Worm (Caenorhabditis elegans): Measurements from ENCODE around the gene R04A9.3.
A peak's percentile ranks its signal among the peaks of the same experiment; 100 is the strongest.

R04A9.3 gene

DNA sequence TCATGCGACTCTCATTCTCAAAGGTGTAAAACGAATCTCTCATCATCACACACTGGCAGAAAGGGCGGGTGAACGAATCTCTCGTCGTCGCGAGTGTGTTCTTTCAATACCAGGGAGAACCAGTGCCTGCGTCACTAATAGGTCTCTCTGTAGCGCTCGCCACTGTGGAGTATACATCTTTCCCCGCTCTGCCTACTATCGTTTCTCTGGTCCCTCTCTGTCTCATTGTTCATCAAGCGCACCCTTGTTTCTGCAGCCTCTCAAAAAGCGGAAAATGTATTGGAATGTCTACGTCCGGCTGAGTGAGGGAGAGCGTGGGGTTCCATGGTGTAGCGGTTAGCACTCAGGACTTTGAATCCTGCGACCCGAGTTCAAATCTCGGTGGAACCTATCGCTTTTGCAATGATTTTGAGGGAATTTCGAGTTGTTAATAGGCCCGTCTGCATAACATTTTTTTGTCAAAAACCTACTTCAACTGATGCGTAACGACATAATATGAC is 29.7 kb upstream of the R04A9.3 start (continued):
- TF ChIP-seq F52B5.7 (tag; optimal IDR thresholded peaks at IDR 0.05) (peak; percentile 33), fkh-3 (tag; optimal IDR thresholded peaks at IDR 0.05) (peak; percentile 78), dpff-1 (tag; optimal IDR thresholded peaks at IDR 0.05) (no peak), hmg-20 (GFP tag; IDR thresholded peaks at IDR 0.05) (peak; percentile 47; the same call in 1 of the 2 replicates), nhr-80 (tag; optimal IDR thresholded peaks at IDR 0.05) (peak; percentile 84), ekl-4 (GFP tag; IDR thresholded peaks at IDR 0.05) (peak; percentile 50; the same call in 1 of the 2 replicates), lin-40 (tag; optimal IDR thresholded peaks at IDR 0.05) (peak; percentile 98), aptf-3 (GFP tag; IDR thresholded peaks at IDR 0.05) (peak; percentile 92; the same call in 1 of the 2 replicates), mxl-1 (tag; optimal IDR thresholded peaks at IDR 0.05) (peak; percentile 89), D2030.7 (GFP tag; IDR thresholded peaks at IDR 0.05) (peak; percentile 70), ztf-22 (GFP tag; optimal IDR thresholded peaks at IDR 0.05) (peak; percentile 32), Y53G8AR.9 (GFP tag; conservative IDR thresholded peaks at IDR 0.05) (0 out of 2 replicates have a peak, but pooled peaks have one; percentile 67), lin-54 (GFP tag; optimal IDR thresholded peaks at IDR 0.05) (peak; percentile 68), pbrm-1 (GFP tag; IDR thresholded peaks at IDR 0.05) (peak; percentile 73; the same call in 1 of the 2 replicates), snpc-4 (GFP tag; optimal IDR thresholded peaks at IDR 0.05) (peak; percentile 58), snpc-4 (tag; optimal IDR thresholded peaks at IDR 0.05) (peak in 3 of 4 experiments; percentile 45 to 78 (median 54)), F57C9.4 (tag; optimal IDR thresholded peaks at IDR 0.05) (no peak), ceh-91 (GFP tag; IDR thresholded peaks at IDR 0.05) (no peak), nhr-27 (tag; optimal IDR thresholded peaks at IDR 0.05) (peak; percentile 35), attf-5 (GFP tag; optimal IDR thresholded peaks at IDR 0.05) (peak; percentile 55), B0019.2 (GFP tag; conservative IDR thresholded peaks at IDR 0.05) (no peak; the same call in 1 of the 2 replicates), snpc-1.1 (tag; optimal IDR thresholded peaks at IDR 0.05; ENCODE audit: insufficient read depth) (no peak), nfya-1 (tag; optimal IDR thresholded peaks at IDR 0.05; ENCODE audit: borderline replicate concordance, insufficient read depth) (no peak), nfyb-1 (GFP tag; IDR thresholded peaks at IDR 0.05) (peak; percentile 89), B0336.3 (GFP tag; IDR thresholded peaks at IDR 0.05) (peak; percentile 96), madf-8 (GFP tag; conservative IDR thresholded peaks at IDR 0.05) (no peak), nhr-120 (GFP tag; IDR thresholded peaks at IDR 0.05) (0 out of 2 replicates have a peak, but pooled peaks have one; percentile 50), mcd-1 (GFP tag; IDR thresholded peaks at IDR 0.05) (peak; percentile 83), nfya-2 (GFP tag; IDR thresholded peaks at IDR 0.05) (no peak), pha-4 (tag; optimal IDR thresholded peaks at IDR 0.05) (no peak), F39B2.1 (GFP tag; IDR thresholded peaks at IDR 0.05) (no peak), die-1 (tag; optimal IDR thresholded peaks at IDR 0.05) (peak; percentile 90), chd-7 (tag; optimal IDR thresholded peaks at IDR 0.05) (peak; percentile 89), cebp-1 (GFP tag; IDR thresholded peaks at IDR 0.05) (peak; percentile 61; the same call in 1 of the 2 replicates), cebp-1 (tag; optimal IDR thresholded peaks at IDR 0.05) (peak; percentile 91), let-607 (tag; optimal IDR thresholded peaks at IDR 0.05) (peak in 1 of 2 experiments; percentile 85), unc-130 (GFP tag; optimal IDR thresholded peaks at IDR 0.05) (no peak), bed-2 (GFP tag; IDR thresholded peaks at IDR 0.05) (peak; percentile 71; the same call in 1 of the 2 replicates), ztf-3 (GFP tag; optimal IDR thresholded peaks at IDR 0.05) (peak; percentile 64), gei-17 (GFP tag; optimal IDR thresholded peaks at IDR 0.05) (peak; percentile 95), athp-1 (tag; optimal IDR thresholded peaks at IDR 0.05) (peak; percentile 64), atf-7 (tag; optimal IDR thresholded peaks at IDR 0.05) (peak; percentile 91), egrh-3 (GFP tag; IDR thresholded peaks at IDR 0.05) (peak; percentile 46), Y95B8A.8 (GFP tag; IDR thresholded peaks at IDR 0.05) (peak; percentile 38; the same call in 1 of the 2 replicates), bed-1 (GFP tag; IDR thresholded peaks at IDR 0.05) (0 out of 2 replicates have a peak, but pooled peaks have one; percentile 8), dpl-1 (GFP tag; optimal IDR thresholded peaks at IDR 0.05) (no peak), ceh-79 (tag; optimal IDR thresholded peaks at IDR 0.05) (peak; percentile 67)
